Fruit fly (Drosophila melanogaster): ENCODE data around the gene CG42780.
A peak's percentile ranks its signal among the peaks of the same experiment; 100 is the strongest.

CG42780 gene

DNA sequence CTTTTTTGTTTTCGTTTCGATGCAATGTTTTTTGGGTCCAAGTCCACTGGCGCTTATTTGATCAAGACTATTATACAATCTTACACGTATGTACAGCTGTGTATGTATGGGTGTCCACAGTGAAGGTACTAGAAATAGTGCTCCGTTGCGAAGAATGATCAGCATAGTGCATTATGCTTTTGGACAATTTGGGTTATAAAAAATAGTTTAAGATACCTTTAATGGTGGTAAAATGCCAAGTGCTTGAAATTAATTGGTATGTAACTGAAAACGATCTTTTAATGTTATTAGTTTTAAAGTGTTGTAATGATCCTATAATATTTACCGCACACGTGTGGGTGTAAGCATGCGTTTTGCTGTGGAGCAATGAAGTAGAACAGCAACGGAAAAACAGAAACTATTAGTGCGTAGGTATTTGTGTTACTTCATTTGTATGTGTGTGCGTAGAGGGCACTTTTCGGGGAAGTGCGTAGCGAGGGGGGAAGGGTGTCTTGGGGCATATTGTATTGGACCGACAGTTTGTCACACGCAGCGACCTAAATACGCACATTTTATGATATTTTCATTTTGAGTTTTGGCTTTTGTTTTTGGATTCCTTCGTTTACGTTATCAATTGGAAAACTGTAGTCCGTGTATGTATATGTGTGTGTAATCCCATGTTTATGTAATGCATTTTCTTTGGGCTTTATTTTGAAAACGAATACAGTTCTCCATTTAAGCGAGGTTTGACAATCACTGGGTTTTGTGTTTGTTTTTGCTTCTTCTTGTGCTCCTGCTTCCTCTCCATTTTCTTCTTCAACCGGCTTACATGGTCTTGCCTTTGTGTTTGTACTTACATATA lies 4.3 kb upstream of the CG42780 start (continued):
- TF ChIP-seq NC2β (GFP tag; optimal IDR thresholded peaks at IDR 0.05), result peak; percentile 94
- TF ChIP-seq CG7928 (GFP tag; optimal IDR thresholded peaks at IDR 0.05), result peak; percentile 30
- TF ChIP-seq CG2202 (tag; optimal IDR thresholded peaks at IDR 0.05), result peak; percentile 93
- peak; percentile 83 for TF ChIP-seq H15 (GFP tag; IDR thresholded peaks at IDR 0.05)
- TF ChIP-seq crol (GFP tag; IDR thresholded peaks at IDR 0.05), result peak; percentile 94
- TF ChIP-seq hb (GFP tag; IDR thresholded peaks at IDR 0.05; ENCODE audit: partially characterized antibody), result no peak
- TF ChIP-seq CG34224 (GFP tag; IDR thresholded peaks at IDR 0.05; ENCODE audit: partially characterized antibody), result no peak
- peak; percentile 64 for TF ChIP-seq CG30020 (tag; optimal IDR thresholded peaks at IDR 0.05)
- TF ChIP-seq Camta (GFP tag; optimal IDR thresholded peaks at IDR 0.05), result peak; percentile 86
- TF ChIP-seq schlank (tag; optimal IDR thresholded peaks at IDR 0.05), result peak; percentile 58
- peak; percentile 86 for TF ChIP-seq CG11723 (GFP tag; optimal IDR thresholded peaks at IDR 0.05)
- TF ChIP-seq Bgb (GFP tag; IDR thresholded peaks at IDR 0.05; ENCODE audit: partially characterized antibody), result no peak
- peak; percentile 68 for TF ChIP-seq CG11085 (GFP tag; IDR thresholded peaks at IDR 0.05)
- peak; percentile 72 for TF ChIP-seq CG4730 (GFP tag; IDR thresholded peaks at IDR 0.05)
- peak; percentile 87 for TF ChIP-seq run (tag; optimal IDR thresholded peaks at IDR 0.05)
- peak; percentile 78 for TF ChIP-seq kah (GFP tag; optimal IDR thresholded peaks at IDR 0.05)
- no peak for TF ChIP-seq Doc3 (GFP tag; IDR thresholded peaks at IDR 0.05; ENCODE audit: partially characterized antibody)
- peak; percentile 89 for TF ChIP-seq CG18476 (GFP tag; optimal IDR thresholded peaks at IDR 0.05)
- TF ChIP-seq toy (GFP tag; IDR thresholded peaks at IDR 0.05), result 0 out of 2 replicates have a peak, but pooled peaks have one; percentile 16
- peak; percentile 56 for TF ChIP-seq CG14965 (GFP tag; optimal IDR thresholded peaks at IDR 0.05; ENCODE audit: borderline replicate concordance)
- TF ChIP-seq tio (GFP tag; optimal IDR thresholded peaks at IDR 0.05), result peak; percentile 90
- no peak for TF ChIP-seq ato (GFP tag; IDR thresholded peaks at IDR 0.05; ENCODE audit: partially characterized antibody)
- TF ChIP-seq Optix (GFP tag; IDR thresholded peaks at IDR 0.05), result peak; percentile 80; the same call in 2 of the 3 replicates
- TF ChIP-seq gce (GFP tag; IDR thresholded peaks at IDR 0.05), result peak; percentile 81; the same call in 2 of the 3 replicates
- no peak for TF ChIP-seq pros (GFP tag; optimal IDR thresholded peaks at IDR 0.05)
- no peak for TF ChIP-seq Elba2 (GFP tag; optimal IDR thresholded peaks at IDR 0.05)
- TF ChIP-seq Neu2 (GFP tag; optimal IDR thresholded peaks at IDR 0.05; ENCODE audit: borderline replicate concordance), result peak; percentile 76
- TF ChIP-seq Jarid2 (GFP tag; optimal IDR thresholded peaks at IDR 0.05), result peak; percentile 65
- peak; percentile 61 for TF ChIP-seq exex (tag; optimal IDR thresholded peaks at IDR 0.05)
- TF ChIP-seq Mad (GFP tag; optimal IDR thresholded peaks at IDR 0.05), result peak; percentile 89
- TF ChIP-seq Bteb2 (GFP tag; optimal IDR thresholded peaks at IDR 0.05), result peak; percentile 66
- peak; percentile 80 for TF ChIP-seq wek (GFP tag; optimal IDR thresholded peaks at IDR 0.05)
- TF ChIP-seq CG8478 (optimal IDR thresholded peaks at IDR 0.05), result peak; percentile 76
- TF ChIP-seq Gug (GFP tag; IDR thresholded peaks at IDR 0.05), result peak; percentile 81
- peak; percentile 10 for TF ChIP-seq YL-1 (GFP tag; optimal IDR thresholded peaks at IDR 0.05)
- peak; percentile 94 for TF ChIP-seq CG17359 (tag; optimal IDR thresholded peaks at IDR 0.05)
- TF ChIP-seq Hr3 (GFP tag; optimal IDR thresholded peaks at IDR 0.05), result peak; percentile 91
- TF ChIP-seq Kr (GFP tag; optimal IDR thresholded peaks at IDR 0.05), result no peak
- peak; percentile 74 for TF ChIP-seq CG14667 (GFP tag; IDR thresholded peaks at IDR 0.05)
- no peak for TF ChIP-seq CG16779 (GFP tag; IDR thresholded peaks at IDR 0.05)
- TF ChIP-seq BEAF-32 (GFP tag; optimal IDR thresholded peaks at IDR 0.05), result no peak
- TF ChIP-seq CG17186 (GFP tag; optimal IDR thresholded peaks at IDR 0.05), result peak; percentile 84
- peak; percentile 68 for TF ChIP-seq CG17361 (GFP tag; IDR thresholded peaks at IDR 0.05)
- peak; percentile 72 for TF ChIP-seq CG8281 (tag; optimal IDR thresholded peaks at IDR 0.05)
- TF ChIP-seq bbx (GFP tag; IDR thresholded peaks at IDR 0.05; ENCODE audit: partially characterized antibody), result no peak
- peak; percentile 83 for TF ChIP-seq CG9609 (GFP tag; optimal IDR thresholded peaks at IDR 0.05)
- TF ChIP-seq CG33213 (GFP tag; optimal IDR thresholded peaks at IDR 0.05), result peak; percentile 85
- peak; percentile 84 for TF ChIP-seq mam (GFP tag; optimal IDR thresholded peaks at IDR 0.05)
